Fruit fly (Drosophila melanogaster) whole organism, embryonic: Measurements from ENCODE around the gene mRpS26.

Experiments
- Ada2b ChIP-seq: fragments of 200-800 bp; sonication (Bioruptor generic); IDR thresholded peaks from 2 replicates; pipeline ENCODE4 v1.3.6; 2022; ENCODE audit warnings: missing biosample characterization, missing genetic modification characterization
- Atf3 ChIP-seq: fragments of 200-800 bp; sonication (Bioruptor generic); optimal IDR thresholded peaks from 3 replicates; lab custom pipeline; 2016; ENCODE audit warnings: missing biosample characterization, missing genetic modification characterization
- CG11695 ChIP-seq: fragments of 200-800 bp; sonication (Bioruptor generic); IDR thresholded peaks from 3 replicates; pipeline ENCODE4 v1.3.6; 2022; ENCODE audit warnings: missing biosample characterization, missing genetic modification characterization
- CG13287 ChIP-seq: fragments of 200-800 bp; sonication (Bioruptor generic); IDR thresholded peaks from 2 replicates; pipeline ENCODE4 v1.3.6; 2022; ENCODE audit warnings: missing biosample characterization, missing genetic modification characterization; ENCODE audit not compliant: partially characterized antibody
- CG17385 ChIP-seq: fragments of 200-800 bp; sonication (Bioruptor generic); optimal IDR thresholded peaks from 3 replicates; lab custom pipeline; 2018; ENCODE audit warnings: missing biosample characterization, mild to moderate bottlenecking, missing genetic modification characterization
- CG17568 ChIP-seq: fragments of 200-800 bp; sonication (Bioruptor generic); optimal IDR thresholded peaks from 2 replicates; lab custom pipeline; 2018; ENCODE audit warnings: missing biosample characterization, mild to moderate bottlenecking, missing genetic modification characterization, moderate library complexity
- CG1792 ChIP-seq: fragments of 200-800 bp; sonication (Bioruptor generic); optimal IDR thresholded peaks from 2 replicates; lab custom pipeline; 2016; ENCODE audit warnings: missing biosample characterization, missing genetic modification characterization
- CG2120 ChIP-seq: fragments of 200-800 bp; sonication (Bioruptor generic); optimal IDR thresholded peaks from 3 replicates; lab custom pipeline; 2016; ENCODE audit warnings: missing biosample characterization, missing genetic modification characterization
- CG2199 ChIP-seq: fragments of 200-800 bp; sonication (Bioruptor generic); IDR thresholded peaks from 3 replicates; pipeline ENCODE4 v1.3.6; 2022; ENCODE audit warnings: missing biosample characterization, missing genetic modification characterization
- CG31388 ChIP-seq: fragments of 200-800 bp; sonication (Bioruptor generic); optimal IDR thresholded peaks from 2 replicates; lab custom pipeline; 2016; ENCODE audit warnings: missing biosample characterization, missing genetic modification characterization
- CG6791 ChIP-seq: fragments of 200-800 bp; sonication (Bioruptor generic); IDR thresholded peaks from 3 replicates; pipeline ENCODE4 v1.3.6; 2022; ENCODE audit warnings: missing biosample characterization, missing genetic modification characterization; ENCODE audit not compliant: partially characterized antibody
- CG6813 ChIP-seq: fragments of 200-800 bp; sonication (Bioruptor generic); optimal IDR thresholded peaks from 2 replicates; lab custom pipeline; 2017; ENCODE audit warnings: missing biosample characterization, missing genetic modification characterization, mild to moderate bottlenecking, moderate library complexity, missing genetic modification reagents
- CG8478 ChIP-seq: fragments of >200 bp; optimal IDR thresholded peaks from 2 replicates; lab custom pipeline; 2018
- Camta ChIP-seq: fragments of 200-800 bp; sonication (Bioruptor generic); optimal IDR thresholded peaks from 2 replicates; lab custom pipeline; 2016; ENCODE audit warnings: missing biosample characterization, missing genetic modification characterization
- Dfd ChIP-seq, 2 experiments: fragments of >200 bp; optimal IDR thresholded peaks; 2 replicates each; lab custom pipeline; 2017; ENCODE audit warnings: missing biosample characterization in 2 of 2, missing genetic modification characterization in 2 of 2
- Dip3 ChIP-seq: fragments of 200-800 bp; sonication (Bioruptor generic); optimal IDR thresholded peaks from 3 replicates; lab custom pipeline; 2016; ENCODE audit warnings: missing biosample characterization, missing genetic modification characterization
- Doc3 ChIP-seq: fragments of 200-800 bp; sonication (Bioruptor generic); IDR thresholded peaks from 3 replicates; pipeline ENCODE4 v1.3.6; 2022; ENCODE audit warnings: missing biosample characterization, missing genetic modification characterization; ENCODE audit not compliant: partially characterized antibody
- ERR ChIP-seq: fragments of 200-800 bp; sonication (Bioruptor generic); optimal IDR thresholded peaks from 2 replicates; lab custom pipeline; 2016; ENCODE audit warnings: missing biosample characterization, missing genetic modification characterization
- Eip74EF ChIP-seq, 2 experiments: fragments of 200-800 bp in 1 of 2; fragments of >200 bp in 1 of 2; sonication (Bioruptor generic) in 1 of 2; optimal IDR thresholded peaks; 2 replicates each; lab custom pipeline; 2017 to 2019; ENCODE audit warnings: missing biosample characterization in 2 of 2, missing genetic modification characterization in 2 of 2, mild to moderate bottlenecking in 1 of 2, moderate library complexity in 1 of 2
- Elba2 ChIP-seq: fragments of 200-800 bp; sonication (Bioruptor generic); optimal IDR thresholded peaks from 3 replicates; lab custom pipeline; 2016; ENCODE audit warnings: missing biosample characterization, missing genetic modification characterization
- Ets65A ChIP-seq: fragments of 200-800 bp; sonication (Bioruptor generic); peaks from one replicate; lab custom pipeline; 2016; ENCODE audit warnings: missing biosample characterization, missing genetic modification characterization
- H2.0 ChIP-seq: fragments of 200-800 bp; sonication (Bioruptor generic); IDR thresholded peaks from 2 replicates; pipeline ENCODE4 v1.3.6; 2022; ENCODE audit warnings: missing biosample characterization, missing genetic modification characterization
- HHEX ChIP-seq: fragments of 200-800 bp; sonication (Bioruptor generic); optimal IDR thresholded peaks from 3 replicates; lab custom pipeline; 2017; ENCODE audit warnings: missing biosample characterization, mild to moderate bottlenecking, missing genetic modification characterization, missing genetic modification reagents
- Hmr ChIP-seq: fragments of 200-800 bp; sonication (Bioruptor generic); optimal IDR thresholded peaks from 3 replicates; lab custom pipeline; 2017; ENCODE audit warnings: mild to moderate bottlenecking, missing biosample characterization, missing genetic modification reagents, missing genetic modification characterization
- Hr39 ChIP-seq: fragments of >200 bp; optimal IDR thresholded peaks from 2 replicates; lab custom pipeline; 2017
- Hr51 ChIP-seq, 2 experiments: fragments of 200-800 bp; sonication (Bioruptor generic); optimal IDR thresholded peaks; 2 replicates in 1 of 2; 3 replicates in 1 of 2; lab custom pipeline; 2016 to 2018; ENCODE audit warnings: missing biosample characterization in 2 of 2, missing genetic modification characterization in 2 of 2, mild to moderate bottlenecking in 1 of 2, moderate library complexity in 1 of 2
- Myb ChIP-seq: fragments of 200-800 bp; sonication (Bioruptor generic); optimal IDR thresholded peaks from 2 replicates; lab custom pipeline; 2016; ENCODE audit warnings: missing biosample characterization, missing genetic modification characterization
- PHDP ChIP-seq: fragments of 200-800 bp; sonication (Bioruptor generic); optimal IDR thresholded peaks from 3 replicates; lab custom pipeline; 2018; ENCODE audit warnings: missing biosample characterization, mild to moderate bottlenecking, missing genetic modification characterization, moderate library complexity
- Side ChIP-seq: fragments of 200-800 bp; sonication (Bioruptor generic); optimal IDR thresholded peaks from 2 replicates; lab custom pipeline; 2016; ENCODE audit warnings: missing biosample characterization, missing genetic modification characterization
- Taf1 ChIP-seq: fragments of 200-800 bp; sonication (Bioruptor generic); IDR thresholded peaks from 2 replicates; pipeline ENCODE4 v1.3.6; 2022; ENCODE audit warnings: missing biosample characterization, missing genetic modification characterization
- Trl ChIP-seq, 3 experiments: fragments of >200 bp in 2 of 3; fragments of 200-800 bp in 1 of 3; sonication (Bioruptor generic) in 1 of 3; optimal IDR thresholded peaks; 2 replicates in 1 of 3; 3 replicates in 2 of 3; lab custom pipeline; 2016 to 2017; ENCODE audit warnings: missing biosample characterization in 1 of 3, missing genetic modification characterization in 1 of 3
- crc ChIP-seq: fragments of 200-800 bp; sonication (Bioruptor generic); optimal IDR thresholded peaks from 2 replicates; lab custom pipeline; 2016; ENCODE audit warnings: missing biosample characterization, missing genetic modification characterization
- fu2 ChIP-seq: fragments of 200-800 bp; sonication (Bioruptor generic); optimal IDR thresholded peaks from 2 replicates; lab custom pipeline; 2016; ENCODE audit warnings: missing biosample characterization, missing genetic modification characterization
- gt ChIP-seq: fragments of 200-800 bp; sonication (Bioruptor generic); IDR thresholded peaks from 2 replicates; pipeline ENCODE4 v1.3.6; 2022; ENCODE audit warnings: missing biosample characterization, missing genetic modification characterization
- insv ChIP-seq, 2 experiments: fragments of 200-800 bp; sonication (Bioruptor generic); optimal IDR thresholded peaks; 3 replicates each; lab custom pipeline; 2016 to 2018; ENCODE audit warnings: missing biosample characterization in 2 of 2, missing genetic modification characterization in 2 of 2
- knrl ChIP-seq: fragments of 200-800 bp; sonication (Bioruptor generic); IDR thresholded peaks from 3 replicates; pipeline ENCODE4 v1.3.6; 2022; ENCODE audit warnings: missing biosample characterization, missing genetic modification characterization; ENCODE audit not compliant: partially characterized antibody
- lab ChIP-seq: fragments of 200-800 bp; sonication (Bioruptor generic); optimal IDR thresholded peaks from 3 replicates; lab custom pipeline; 2017; ENCODE audit warnings: missing biosample characterization, missing genetic modification characterization, mild to moderate bottlenecking, moderate library complexity, missing genetic modification reagents
- lola ChIP-seq, 3 experiments: fragments of >200 bp in 2 of 3; fragments of 200-800 bp in 1 of 3; sonication (Bioruptor generic) in 1 of 3; optimal IDR thresholded peaks; 2 replicates each; lab custom pipeline; 2017 to 2019; ENCODE audit warnings: missing biosample characterization in 3 of 3, missing genetic modification characterization in 3 of 3, mild to moderate bottlenecking in 1 of 3, moderate library complexity in 1 of 3
- lov ChIP-seq, 2 experiments: fragments of 200-800 bp in 1 of 2; fragments of >200 bp in 1 of 2; sonication (Bioruptor generic) in 1 of 2; IDR thresholded peaks in 1 of 2; optimal IDR thresholded peaks in 1 of 2; 2 replicates in 1 of 2; 3 replicates in 1 of 2; pipeline versions ENCODE4 v1.3.6 to Lab custom; 2017 to 2022; ENCODE audit warnings: missing biosample characterization in 1 of 2, missing genetic modification characterization in 1 of 2
- pb ChIP-seq: fragments of 200-800 bp; sonication (Bioruptor generic); optimal IDR thresholded peaks from 3 replicates; lab custom pipeline; 2016; ENCODE audit warnings: missing biosample characterization, missing genetic modification characterization
- run ChIP-seq: fragments of 200-800 bp; sonication (Bioruptor generic); optimal IDR thresholded peaks from 3 replicates; lab custom pipeline; 2018; ENCODE audit warnings: missing biosample characterization, mild to moderate bottlenecking, missing genetic modification characterization
- scrt ChIP-seq: fragments of 200-800 bp; sonication (Bioruptor generic); optimal IDR thresholded peaks from 2 replicates; lab custom pipeline; 2018; ENCODE audit warnings: missing biosample characterization, mild to moderate bottlenecking, missing genetic modification characterization, moderate library complexity
- sd ChIP-seq: fragments of 200-800 bp; sonication (Bioruptor generic); optimal IDR thresholded peaks from 3 replicates; lab custom pipeline; 2018; ENCODE audit warnings: missing biosample characterization, mild to moderate bottlenecking, missing genetic modification characterization, moderate library complexity
- sna ChIP-seq: fragments of 200-800 bp; sonication (Bioruptor generic); IDR thresholded peaks from 2 replicates; pipeline ENCODE4 v1.3.6; 2022; ENCODE audit warnings: missing biosample characterization, missing genetic modification characterization; ENCODE audit not compliant: partially characterized antibody
- sqz ChIP-seq: fragments of 200-800 bp; sonication (Bioruptor generic); optimal IDR thresholded peaks from 3 replicates; lab custom pipeline; 2018; ENCODE audit warnings: missing biosample characterization, mild to moderate bottlenecking, missing genetic modification characterization
- tna ChIP-seq: fragments of 200-800 bp; sonication (Bioruptor generic); IDR thresholded peaks from 2 replicates; pipeline ENCODE4 v1.3.6; 2022; ENCODE audit warnings: missing biosample characterization, missing genetic modification characterization; ENCODE audit not compliant: partially characterized antibody
- ttk ChIP-seq: fragments of 200-800 bp; sonication (Bioruptor generic); IDR thresholded peaks from 2 replicates; pipeline ENCODE4 v2.1.2; 2022; ENCODE audit warnings: missing biosample characterization, missing genetic modification characterization
- zen ChIP-seq: fragments of 200-800 bp; sonication (Bioruptor generic); optimal IDR thresholded peaks from 3 replicates; lab custom pipeline; 2018; ENCODE audit warnings: missing biosample characterization, mild to moderate bottlenecking, missing genetic modification characterization, moderate library complexity

mRpS26 gene

dm6 chr3L:18105343-18106020 lies 897 bp upstream of the mRpS26 start (continued):
- 0 out of 2 replicates have a peak, but pooled peaks have one; percentile 40 for TF ChIP-seq tna (GFP tag; lab: Robert Waterston, UW)
- no peak for TF ChIP-seq Dip3
- TF ChIP-seq gt (GFP tag; lab: Robert Waterston, UW), result no peak
- TF ChIP-seq CG2199 (GFP tag; lab: Robert Waterston, UW), result no peak
- no peak for TF ChIP-seq CG2120 (GFP tag; lab: Kevin White, UChicago)
- no peak for TF ChIP-seq sna
- TF ChIP-seq ttk (GFP tag; lab: Robert Waterston, UW), result no peak
- TF ChIP-seq Hr51 (GFP tag; optimal IDR thresholded peaks at IDR 0.05; lab: Kevin White, UChicago), result no peak
- TF ChIP-seq Trl (optimal IDR thresholded peaks at IDR 0.05; lab: Kevin White, UChicago), result peak in 1 of 2 experiments; percentile 73
- no peak for TF ChIP-seq Trl (GFP tag; optimal IDR thresholded peaks at IDR 0.05; lab: Kevin White, UChicago)
- no peak for TF ChIP-seq CG6791 (GFP tag; lab: Robert Waterston, UW)
- peak; percentile 50 for TF ChIP-seq CG17385 (GFP tag; lab: Kevin White, UChicago)
- TF ChIP-seq ERR (GFP tag; lab: Kevin White, UChicago), result no peak
- TF ChIP-seq CG17568, result no peak
- TF ChIP-seq PHDP (tag; lab: Kevin White, UChicago), result no peak
- TF ChIP-seq Ada2b (GFP tag; lab: Robert Waterston, UW), result no peak
- no peak for TF ChIP-seq knrl
- TF ChIP-seq Ets65A, result no peak
- no peak for TF ChIP-seq scrt (GFP tag; lab: Kevin White, UChicago)
- no peak for TF ChIP-seq crc
- peak; percentile 18 for TF ChIP-seq Elba2
- TF ChIP-seq HHEX (GFP tag; lab: Kevin White, UChicago), result no peak
- TF ChIP-seq lola (GFP tag; optimal IDR thresholded peaks at IDR 0.05; lab: Kevin White, UChicago), result no peak
- TF ChIP-seq Myb (GFP tag; lab: Kevin White, UChicago), result no peak
- TF ChIP-seq CG31388, result no peak
- no peak for TF ChIP-seq zen (tag; lab: Kevin White, UChicago)
- peak in 1 of 2 experiments; percentile 86 for TF ChIP-seq insv (GFP tag; optimal IDR thresholded peaks at IDR 0.05; lab: Kevin White, UChicago)
- TF ChIP-seq Atf3, result no peak
- peak; percentile 8 for TF ChIP-seq sd (tag; lab: Kevin White, UChicago)
- no peak for TF ChIP-seq Taf1
- TF ChIP-seq fu2 (GFP tag; lab: Kevin White, UChicago), result no peak
- no peak for TF ChIP-seq lab (GFP tag; lab: Kevin White, UChicago)
- TF ChIP-seq Hr39 (lab: Kevin White, UChicago), result no peak
- TF ChIP-seq Side (GFP tag; lab: Kevin White, UChicago), result no peak
- no peak for TF ChIP-seq CG1792 (GFP tag; lab: Kevin White, UChicago)
- TF ChIP-seq Hmr (GFP tag; lab: Kevin White, UChicago), result no peak
- 0 out of 3 replicates have a peak, but pooled peaks have one; percentile 35 for TF ChIP-seq Doc3 (GFP tag; lab: Robert Waterston, UW)
- no peak for TF ChIP-seq Eip74EF (GFP tag; optimal IDR thresholded peaks at IDR 0.05; lab: Kevin White, UChicago)
- no peak for TF ChIP-seq CG8478
- TF ChIP-seq pb (GFP tag; lab: Kevin White, UChicago), result no peak
- no peak for TF ChIP-seq run (tag; lab: Kevin White, UChicago)
- TF ChIP-seq Camta (GFP tag; lab: Kevin White, UChicago), result no peak
- TF ChIP-seq Dfd (GFP tag; optimal IDR thresholded peaks at IDR 0.05; lab: Kevin White, UChicago), result no peak
- 0 out of 2 replicates have a peak, but pooled peaks have one; percentile 32 for TF ChIP-seq CG13287 (GFP tag; lab: Robert Waterston, UW)
- TF ChIP-seq CG6813 (GFP tag; lab: Kevin White, UChicago), result no peak
- TF ChIP-seq lov (optimal IDR thresholded peaks at IDR 0.05; lab: Kevin White, UChicago), result no peak
- TF ChIP-seq lov (GFP tag; IDR thresholded peaks at IDR 0.05; lab: Robert Waterston, UW), result no peak
- TF ChIP-seq CG11695 (GFP tag; lab: Robert Waterston, UW), result 0 out of 3 replicates have a peak, but pooled peaks have one; percentile 6
- no peak for TF ChIP-seq H2.0 (GFP tag; lab: Robert Waterston, UW)
- TF ChIP-seq sqz (GFP tag; lab: Kevin White, UChicago), result no peak
